Worm (Caenorhabditis elegans) whole organism, late embryonic: Measurements from ENCODE around the gene srj-25.

Experiments used
- F13H6.1 ChIP-seq: sonication (generic microtip); optimal IDR thresholded peaks from 2 replicates; lab custom pipeline; 2016; ENCODE audit warnings: missing genetic modification characterization, missing compliant biosample characterization
- dmd-4 ChIP-seq: sonication (generic microtip); optimal IDR thresholded peaks from 2 replicates; lab custom pipeline; 2016; ENCODE audit warnings: borderline replicate concordance, missing genetic modification characterization, missing compliant biosample characterization
- eyg-1 ChIP-seq: sonication (generic microtip); optimal IDR thresholded peaks from 2 replicates; lab custom pipeline; 2016; ENCODE audit warnings: missing genotype, missing genetic modification characterization, missing compliant biosample characterization
- hlh-15 ChIP-seq: sonication (generic microtip); optimal IDR thresholded peaks from 2 replicates; lab custom pipeline; 2016; ENCODE audit warnings: missing genetic modification characterization, missing compliant biosample characterization
- hlh-6 ChIP-seq: sonication (generic microtip); optimal IDR thresholded peaks from 2 replicates; lab custom pipeline; 2016; ENCODE audit warnings: missing genotype, missing genetic modification characterization, missing compliant biosample characterization
- madf-2 ChIP-seq: sonication (generic microtip); optimal IDR thresholded peaks from 2 replicates; lab custom pipeline; 2017; ENCODE audit warnings: missing genetic modification characterization, missing compliant biosample characterization
- nhr-11 ChIP-seq: fragments of 150-350 bp; optimal IDR thresholded peaks from 2 replicates; lab custom pipeline; 2014; ENCODE audit warnings: missing biosample characterization, missing genetic modification characterization
- pag-3 ChIP-seq: sonication (generic microtip); optimal IDR thresholded peaks from 2 replicates; lab custom pipeline; 2016; ENCODE audit warnings: missing compliant biosample characterization, missing genetic modification characterization, borderline replicate concordance
- pha-4 ChIP-seq: fragments of 150-350 bp; optimal IDR thresholded peaks from 2 replicates; lab custom pipeline; 2018; ENCODE audit warnings: missing biosample characterization, missing genetic modification reagents, missing genetic modification characterization
- rnt-1 ChIP-seq: sonication (generic microtip); optimal IDR thresholded peaks from 2 replicates; lab custom pipeline; 2016; ENCODE audit warnings: missing genetic modification characterization, missing compliant biosample characterization
- tbx-7 ChIP-seq: sonication (generic microtip); optimal IDR thresholded peaks from 2 replicates; lab custom pipeline; 2016; ENCODE audit warnings: missing genotype, missing genetic modification characterization, missing compliant biosample characterization

- TF ChIP-seq hlh-15 (tag; lab: Kevin White, UChicago): no peak
- TF ChIP-seq hlh-6 (tag; lab: Kevin White, UChicago): no peak
- no peak for TF ChIP-seq dmd-4
- TF ChIP-seq pha-4 (tag; lab: Kevin White, UChicago): no peak
- no peak for TF ChIP-seq tbx-7 (tag; lab: Kevin White, UChicago)
- no peak for TF ChIP-seq pag-3
- TF ChIP-seq F13H6.1 (tag; lab: Kevin White, UChicago): no peak
- TF ChIP-seq rnt-1 (tag; lab: Kevin White, UChicago): no peak
- no peak for TF ChIP-seq madf-2 (tag; lab: Kevin White, UChicago)
- TF ChIP-seq nhr-11 (tag; lab: Kevin White, UChicago): no peak
- TF ChIP-seq eyg-1: no peak
Measured at ce11 chrV:708808-709207, 27.3 kb downstream of the srj-25 start, which contains the start of gene srbc-39.
